Worm (Caenorhabditis elegans) whole organism, L4 larva: Measurements from ENCODE around the gene C45G9.9.
A peak's percentile ranks its signal among the peaks of the same experiment; 100 is the strongest.

Source experiments
- D1046.2 ChIP-seq: fragments of 200-800 bp; sonication (Bioruptor generic); IDR thresholded peaks from 2 replicates; pipeline ENCODE4 v1.3.6; 2022; ENCODE audit warnings: missing genetic modification characterization, missing compliant biosample characterization
- F26F4.8 ChIP-seq: fragments of 200-800 bp; sonication (Bioruptor generic); conservative IDR thresholded peaks from 2 replicates; pipeline ENCODE4 v1.3.6; 2022; ENCODE audit warnings: missing genetic modification characterization, missing compliant biosample characterization
- R02D3.7 ChIP-seq: fragments of 150-350 bp; sonication (generic microtip); optimal IDR thresholded peaks from 3 replicates; lab custom pipeline; 2014; ENCODE audit warnings: missing biosample characterization, missing genetic modification characterization
- T26A8.4 ChIP-seq: fragments of 200-800 bp; sonication (Bioruptor generic); IDR thresholded peaks from 2 replicates; pipeline ENCODE4 v1.3.6; 2022; ENCODE audit warnings: missing genetic modification characterization, missing compliant biosample characterization
- Y105C5A.15 ChIP-seq: fragments of 200-800 bp; sonication (Bioruptor generic); IDR thresholded peaks from 2 replicates; pipeline ENCODE4 v1.3.6; 2022; ENCODE audit warnings: missing genetic modification characterization, missing compliant biosample characterization
- Y75B8A.6 ChIP-seq: fragments of 200-800 bp; sonication (Bioruptor generic); IDR thresholded peaks from 2 replicates; pipeline ENCODE4 v1.3.6; 2022; ENCODE audit warnings: missing genetic modification reagents, missing genetic modification characterization, missing compliant biosample characterization
- ZK337.2 ChIP-seq: fragments of 200-800 bp; sonication (Bioruptor generic); IDR thresholded peaks from 2 replicates; pipeline ENCODE4 v1.3.6; 2022; ENCODE audit warnings: missing genetic modification reagents, missing genetic modification characterization, missing compliant biosample characterization
- ZK546.5 ChIP-seq, 2 experiments: sonication (generic microtip); optimal IDR thresholded peaks; 2 replicates each; lab custom pipeline; 2017; ENCODE audit warnings: missing biosample characterization in 2 of 2, missing genetic modification characterization in 2 of 2
- aha-1 ChIP-seq: fragments of 150-350 bp; peaks from one replicate; lab custom pipeline; 2014; ENCODE audit warnings: missing biosample characterization, missing genetic modification characterization
- attf-4 ChIP-seq: sonication (generic microtip); optimal IDR thresholded peaks from 3 replicates; lab custom pipeline; 2017; ENCODE audit warnings: missing biosample characterization, missing genetic modification characterization
- ceh-28 ChIP-seq: fragments of 150-350 bp; optimal IDR thresholded peaks from 2 replicates; lab custom pipeline; 2014; ENCODE audit warnings: missing biosample characterization, missing genetic modification reagents, missing genetic modification characterization
- ceh-32 ChIP-seq: sonication (generic microtip); optimal IDR thresholded peaks from 2 replicates; lab custom pipeline; 2016; ENCODE audit warnings: mild to moderate bottlenecking, missing genetic modification characterization, missing compliant biosample characterization; ENCODE audit not compliant: poor library complexity
- ceh-62 ChIP-seq: sonication (generic microtip); optimal IDR thresholded peaks from 2 replicates; lab custom pipeline; 2017; ENCODE audit warnings: missing biosample characterization, missing genetic modification characterization
- ceh-82 ChIP-seq: sonication (generic microtip); optimal IDR thresholded peaks from 2 replicates; lab custom pipeline; 2017; ENCODE audit warnings: missing biosample characterization, missing genetic modification characterization
- daf-12 ChIP-seq: fragments of 150-350 bp; optimal IDR thresholded peaks from 2 replicates; lab custom pipeline; 2014; ENCODE audit warnings: missing biosample characterization, missing genetic modification reagents, missing genetic modification characterization
- daf-19 ChIP-seq: fragments of 200-800 bp; sonication (Bioruptor generic); conservative IDR thresholded peaks from 2 replicates; pipeline ENCODE4 v1.3.6; 2022; ENCODE audit warnings: missing genetic modification characterization, missing compliant biosample characterization
- egl-27 ChIP-seq: sonication (generic microtip); optimal IDR thresholded peaks from 3 replicates; lab custom pipeline; 2017; ENCODE audit warnings: missing biosample characterization, missing genetic modification reagents, missing genetic modification characterization
- egl-43 ChIP-seq: fragments of 200-800 bp; sonication (Bioruptor generic); IDR thresholded peaks from 2 replicates; pipeline ENCODE4 v1.3.6; 2022; ENCODE audit warnings: missing genetic modification reagents, missing genetic modification characterization, missing compliant biosample characterization
- hlh-11 ChIP-seq: fragments of 200-800 bp; sonication (Bioruptor generic); optimal IDR thresholded peaks from 2 replicates; lab custom pipeline; 2018; ENCODE audit warnings: mild to moderate bottlenecking, missing genetic modification characterization, missing compliant biosample characterization
- hlh-30 ChIP-seq: sonication (generic microtip); optimal IDR thresholded peaks from 2 replicates; lab custom pipeline; 2017; ENCODE audit warnings: antibody characterized with exemption, mild to moderate bottlenecking, missing genetic modification characterization, missing compliant biosample characterization; ENCODE audit not compliant: insufficient read depth
- hmg-1.1 ChIP-seq: fragments of 200-800 bp; sonication (Bioruptor generic); IDR thresholded peaks from 2 replicates; pipeline ENCODE4 v1.3.6; 2022; ENCODE audit warnings: missing genetic modification reagents, missing genetic modification characterization, missing compliant biosample characterization
- lim-7 ChIP-seq: fragments of 200-800 bp; sonication (Bioruptor generic); IDR thresholded peaks from 2 replicates; pipeline ENCODE4 v1.3.6; 2022; ENCODE audit warnings: missing genetic modification characterization, missing compliant biosample characterization
- lin-13 ChIP-seq: fragments of 150-350 bp; optimal IDR thresholded peaks from 2 replicates; lab custom pipeline; 2014; ENCODE audit warnings: missing biosample characterization, missing genetic modification reagents, missing genetic modification characterization
- lir-3 ChIP-seq: sonication (generic microtip); optimal IDR thresholded peaks from 2 replicates; lab custom pipeline; 2016; ENCODE audit warnings: mild to moderate bottlenecking, missing genetic modification characterization, missing compliant biosample characterization
- lsy-2 ChIP-seq, 2 experiments: fragments of 150-350 bp in 1 of 2; sonication (generic microtip) in 1 of 2; optimal IDR thresholded peaks; 2 replicates each; lab custom pipeline; 2014 to 2017; ENCODE audit warnings: missing biosample characterization in 2 of 2, missing genetic modification characterization in 2 of 2
- madf-9 ChIP-seq: fragments of 200-800 bp; sonication (Bioruptor generic); conservative IDR thresholded peaks from 2 replicates; pipeline ENCODE4 v1.3.6; 2022; ENCODE audit warnings: missing genetic modification reagents, missing genetic modification characterization, missing compliant biosample characterization
- mdt-29 ChIP-seq: fragments of 200-800 bp; sonication (Bioruptor generic); IDR thresholded peaks from 2 replicates; pipeline ENCODE4 v1.3.6; 2022; ENCODE audit warnings: missing genetic modification reagents, missing genetic modification characterization, missing compliant biosample characterization
- mep-1 ChIP-seq: fragments of 150-350 bp; sonication (generic microtip); optimal IDR thresholded peaks from 3 replicates; lab custom pipeline; 2014; ENCODE audit warnings: missing biosample characterization, missing genetic modification characterization
- mes-2 ChIP-seq: sonication (generic microtip); optimal IDR thresholded peaks from 2 replicates; lab custom pipeline; 2016; ENCODE audit warnings: missing genotype, mild to moderate bottlenecking, missing genetic modification characterization, missing compliant biosample characterization; ENCODE audit not compliant: poor library complexity, severe bottlenecking
- mxl-3 ChIP-seq: fragments of 200-800 bp; sonication (Bioruptor generic); optimal IDR thresholded peaks from 2 replicates; lab custom pipeline; 2018; ENCODE audit warnings: mild to moderate bottlenecking, missing genetic modification characterization, missing compliant biosample characterization
- nhr-10 ChIP-seq: fragments of 150-350 bp; optimal IDR thresholded peaks from 2 replicates; lab custom pipeline; 2014; ENCODE audit warnings: missing biosample characterization, missing genetic modification characterization
- nhr-237 ChIP-seq: sonication (generic microtip); optimal IDR thresholded peaks from 2 replicates; lab custom pipeline; 2017; ENCODE audit warnings: missing biosample characterization, missing genetic modification characterization
- nhr-25 ChIP-seq: sonication (generic microtip); optimal IDR thresholded peaks from 2 replicates; lab custom pipeline; 2017; ENCODE audit warnings: missing genetic modification characterization, mild to moderate bottlenecking, missing compliant biosample characterization, antibody characterized with exemption, moderate library complexity, borderline replicate concordance; ENCODE audit not compliant: insufficient read depth
- nhr-42 ChIP-seq: fragments of 200-800 bp; sonication (Bioruptor generic); IDR thresholded peaks from 2 replicates; pipeline ENCODE4 v1.3.6; 2022; ENCODE audit warnings: missing genetic modification characterization, missing compliant biosample characterization
- nhr-48 ChIP-seq: sonication (generic microtip); optimal IDR thresholded peaks from 2 replicates; lab custom pipeline; 2016; ENCODE audit warnings: mild to moderate bottlenecking, missing genetic modification characterization, missing compliant biosample characterization
- nhr-76 ChIP-seq: fragments of 150-350 bp; optimal IDR thresholded peaks from 2 replicates; lab custom pipeline; 2014; ENCODE audit warnings: missing biosample characterization, missing genetic modification characterization
- pha-4 ChIP-seq, 2 experiments: fragments of 150-350 bp in 1 of 2; fragments of 200-800 bp in 1 of 2; sonication (Bioruptor generic) in 1 of 2; IDR thresholded peaks in 1 of 2; optimal IDR thresholded peaks in 1 of 2; 2 replicates each; pipeline versions ENCODE4 v1.3.6 to Lab custom; 2014 to 2022; ENCODE audit warnings: missing genetic modification characterization in 2 of 2, missing genetic modification reagents in 2 of 2, missing biosample characterization in 1 of 2, missing compliant biosample characterization in 1 of 2
- php-3 ChIP-seq: fragments of 200-800 bp; sonication (Bioruptor generic); IDR thresholded peaks from 2 replicates; pipeline ENCODE4 v1.3.6; 2022; ENCODE audit warnings: missing genetic modification reagents, missing genetic modification characterization, missing compliant biosample characterization
- pqm-1 ChIP-seq: sonication (generic microtip); optimal IDR thresholded peaks from 2 replicates; lab custom pipeline; 2017; ENCODE audit warnings: missing biosample characterization, missing genetic modification characterization
- snpc-4 ChIP-seq: fragments of 150-350 bp; optimal IDR thresholded peaks from 2 replicates; lab custom pipeline; 2014; ENCODE audit warnings: missing biosample characterization, missing genetic modification characterization
- unc-39 ChIP-seq: sonication (generic microtip); optimal IDR thresholded peaks from 2 replicates; lab custom pipeline; 2017; ENCODE audit warnings: missing biosample characterization, missing genetic modification characterization
- unc-62 ChIP-seq, 3 experiments: fragments of 150-350 bp in 1 of 3; sonication (generic microtip); optimal IDR thresholded peaks in 2 of 3; peaks in 1 of 3; 1 replicate in 1 of 3; 2 replicates in 2 of 3; lab custom pipeline; 2014 to 2017; ENCODE audit warnings: missing biosample characterization in 3 of 3, missing genetic modification characterization in 3 of 3, missing genetic modification reagents in 3 of 3, missing genotype in 1 of 3
- zfp-3 ChIP-seq: fragments of 200-800 bp; sonication (Bioruptor generic); conservative IDR thresholded peaks from 2 replicates; pipeline ENCODE4 v1.3.6; 2022; ENCODE audit warnings: missing genetic modification reagents, missing genetic modification characterization, missing compliant biosample characterization
- ztf-11 ChIP-seq: fragments of 150-350 bp; optimal IDR thresholded peaks from 2 replicates; lab custom pipeline; 2014; ENCODE audit warnings: missing biosample characterization, missing genetic modification characterization

C45G9.9 gene

DNA sequence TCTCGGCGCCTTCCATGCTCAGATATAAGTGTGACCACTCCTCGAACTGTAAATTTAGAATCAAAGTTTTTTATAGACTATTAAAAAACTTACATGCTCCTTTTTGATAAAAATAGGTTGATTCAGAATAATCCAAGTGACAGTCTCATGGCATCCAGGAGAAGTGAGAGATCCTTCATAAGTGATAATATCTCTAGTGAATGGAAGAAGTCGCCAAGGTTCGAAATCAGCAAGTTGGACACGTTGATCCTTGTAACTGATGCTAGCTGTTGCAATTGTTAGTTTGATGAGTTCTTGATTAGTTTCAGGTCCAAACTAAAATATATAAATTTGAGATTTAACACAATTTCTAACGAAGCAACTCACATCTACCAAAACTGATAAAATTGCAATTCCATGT, 27.7 kb upstream of the C45G9.9 start (continued):
- no peak for TF ChIP-seq nhr-42 (GFP tag; lab: Robert Waterston, UW)
- no peak for TF ChIP-seq R02D3.7 (tag; lab: Kevin White, UChicago)
- TF ChIP-seq mep-1 (tag; lab: Kevin White, UChicago): peak; percentile 0
- no peak for TF ChIP-seq ceh-28
- peak; percentile 25 for TF ChIP-seq nhr-48 (tag; lab: Kevin White, UChicago)
- no peak for TF ChIP-seq nhr-237 (tag; lab: Kevin White, UChicago)
- TF ChIP-seq ztf-11 (tag; lab: Kevin White, UChicago): no peak
- peak; percentile 59 for TF ChIP-seq aha-1 (tag; lab: Kevin White, UChicago)
- peak; percentile 17 for TF ChIP-seq mes-2

- TF ChIP-seq ceh-62 (tag; lab: Kevin White, UChicago) (no peak), unc-62 (GFP tag; optimal IDR thresholded peaks at IDR 0.05 in 1 of 2; lab: Kevin White, UChicago) (no peak), unc-62 (tag; optimal IDR thresholded peaks at IDR 0.05; lab: Kevin White, UChicago) (no peak), zfp-3 (GFP tag; lab: Robert Waterston, UW) (no peak), ceh-82 (tag; lab: Kevin White, UChicago) (no peak), R02D3.7 (tag; lab: Kevin White, UChicago) (no peak), Y105C5A.15 (GFP tag; lab: Robert Waterston, UW) (no peak), daf-12 (tag; lab: Kevin White, UChicago) (no peak), D1046.2 (GFP tag; lab: Robert Waterston, UW) (no peak), egl-43 (GFP tag; lab: Robert Waterston, UW) (no peak), hmg-1.1 (GFP tag; lab: Robert Waterston, UW) (no peak), hlh-11 (tag; lab: Kevin White, UChicago) (no peak), mxl-3 (GFP tag; lab: Kevin White, UChicago) (no peak), ceh-32 (tag; lab: Kevin White, UChicago) (no peak), madf-9 (GFP tag; lab: Robert Waterston, UW) (no peak), lim-7 (GFP tag; lab: Robert Waterston, UW) (no peak), pha-4 (GFP tag; IDR thresholded peaks at IDR 0.05; lab: Robert Waterston, UW) (no peak), pha-4 (tag; optimal IDR thresholded peaks at IDR 0.05; lab: Kevin White, UChicago) (no peak), mdt-29 (GFP tag; lab: Robert Waterston, UW) (no peak), daf-19 (GFP tag; lab: Robert Waterston, UW) (no peak), mes-2 (no peak)
Measured at ce11 chrIII:5081573-5081823, 25.9 kb upstream of the C45G9.9 start, which contains the start of gene cox-6A. Gene cox-6A, plus strand, starts transcription at chrIII:5081724.

DNA sequence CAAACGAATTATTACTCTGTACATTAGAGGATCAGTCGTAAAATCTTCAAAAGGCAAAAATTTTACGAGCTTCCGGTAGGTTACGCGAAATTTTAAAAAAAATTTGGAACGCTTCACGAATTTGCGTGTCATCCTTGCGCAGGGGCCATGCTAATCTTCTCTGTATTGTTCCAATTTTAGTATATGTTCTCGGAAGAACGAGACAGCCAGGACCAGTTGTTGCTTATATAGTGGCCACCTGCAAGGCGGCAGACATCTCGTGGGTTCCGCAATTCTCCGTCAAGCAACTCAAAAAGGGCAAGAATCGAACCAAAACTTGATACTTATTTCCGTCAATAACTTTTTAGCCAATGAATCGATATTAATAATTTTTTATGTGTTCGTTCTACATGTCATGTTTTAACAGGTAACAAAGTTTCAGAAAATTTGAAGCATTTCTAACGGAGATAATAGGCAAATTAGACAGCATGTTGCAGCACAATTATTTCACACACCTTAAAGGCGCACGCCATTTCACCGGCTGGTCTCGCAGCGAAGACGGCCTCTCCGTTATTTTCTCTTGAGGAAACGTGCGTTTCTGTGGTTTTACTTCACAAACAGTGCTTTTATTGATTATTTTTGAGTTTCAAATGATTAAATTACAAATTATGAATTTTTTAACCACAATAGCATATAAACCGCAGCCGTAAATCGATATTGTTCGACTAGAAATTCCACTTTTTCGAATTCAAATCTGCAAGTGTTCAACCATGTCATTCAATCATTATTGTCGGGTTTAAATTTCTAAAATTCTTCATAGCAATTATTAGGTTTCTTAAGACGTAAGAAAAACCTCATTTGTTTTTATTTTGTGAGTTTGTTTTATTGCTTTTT, 25.3 kb upstream of the C45G9.9 start:
- peak; percentile 60 for TF ChIP-seq lin-13 (GFP tag; lab: Kevin White, UChicago)
- TF ChIP-seq ceh-32 (tag; lab: Kevin White, UChicago): peak; percentile 60
- TF ChIP-seq nhr-42 (GFP tag; lab: Robert Waterston, UW): peak; percentile 93
- TF ChIP-seq php-3 (GFP tag; lab: Robert Waterston, UW): peak; percentile 74; the same call in 1 of the 2 replicates
- peak; percentile 93 for TF ChIP-seq mes-2
- TF ChIP-seq ceh-28: no peak
- peak; percentile 86 for TF ChIP-seq nhr-48 (tag; lab: Kevin White, UChicago)
- no peak for TF ChIP-seq nhr-10 (tag; lab: Kevin White, UChicago)
- no peak for TF ChIP-seq pqm-1
- TF ChIP-seq unc-39: no peak
- peak; percentile 82 for TF ChIP-seq lir-3 (tag; lab: Kevin White, UChicago)
- peak; percentile 95 for TF ChIP-seq T26A8.4 (GFP tag; lab: Robert Waterston, UW)
- peak; percentile 18 for TF ChIP-seq hlh-30 (tag; lab: Kevin White, UChicago)
- no peak for TF ChIP-seq egl-27 (tag; lab: Kevin White, UChicago)
- peak; percentile 83 for TF ChIP-seq lim-7 (GFP tag; lab: Robert Waterston, UW)
- peak; percentile 61 for TF ChIP-seq nhr-25
- peak; percentile 94 for TF ChIP-seq Y75B8A.6 (GFP tag; lab: Robert Waterston, UW)
- peak; percentile 92 for TF ChIP-seq F26F4.8 (GFP tag; lab: Robert Waterston, UW)
- no peak for TF ChIP-seq attf-4 (tag; lab: Kevin White, UChicago)
- TF ChIP-seq snpc-4 (tag; lab: Kevin White, UChicago): peak; percentile 96
- no peak for TF ChIP-seq nhr-76 (tag; lab: Kevin White, UChicago)
- TF ChIP-seq lsy-2 (tag; optimal IDR thresholded peaks at IDR 0.05; lab: Kevin White, UChicago): peak; percentile 48 to 78
- peak; percentile 68 for TF ChIP-seq ZK337.2 (GFP tag; lab: Robert Waterston, UW)
- TF ChIP-seq pha-4 (GFP tag; IDR thresholded peaks at IDR 0.05; lab: Robert Waterston, UW): peak; percentile 92
- TF ChIP-seq pha-4 (tag; optimal IDR thresholded peaks at IDR 0.05; lab: Kevin White, UChicago): no peak
- peak; percentile 94 for TF ChIP-seq egl-43 (GFP tag; lab: Robert Waterston, UW)
- no peak for TF ChIP-seq ZK546.5 (tag; optimal IDR thresholded peaks at IDR 0.05; lab: Kevin White, UChicago)
